Worm (Caenorhabditis elegans) whole organism, early embryonic: ENCODE results near the gene hda-10.
"Not testable (repeated sequence)": the region's sequence is repeated elsewhere in the genome, so short reads cannot be mapped to it uniquely, and the experiment has no call there.

Source experiments
- B0310.2 ChIP-seq: sonication (generic microtip); optimal IDR thresholded peaks from 2 replicates; lab custom pipeline; 2016; ENCODE audit warnings: mild to moderate bottlenecking, missing genetic modification characterization, missing compliant biosample characterization
- F13C5.2 ChIP-seq: sonication (generic microtip); optimal IDR thresholded peaks from 2 replicates; lab custom pipeline; 2017; ENCODE audit warnings: mild to moderate bottlenecking, missing genetic modification characterization, inconsistent platforms, missing compliant biosample characterization
- aly-1 ChIP-seq: sonication (generic microtip); optimal IDR thresholded peaks from 2 replicates; lab custom pipeline; 2016; ENCODE audit warnings: missing genetic modification characterization, missing compliant biosample characterization
- ama-1 ChIP-seq: fragments of 150-350 bp; optimal IDR thresholded peaks from 2 replicates; lab custom pipeline; 2014
- ceh-13 ChIP-seq: fragments of 200-800 bp; sonication (Bioruptor generic); optimal IDR thresholded peaks from 2 replicates; lab custom pipeline; 2018; ENCODE audit warnings: mild to moderate bottlenecking, missing genetic modification characterization, missing compliant biosample characterization
- ceh-36 ChIP-seq: sonication (generic microtip); optimal IDR thresholded peaks from 2 replicates; lab custom pipeline; 2016; ENCODE audit warnings: missing genetic modification characterization, inconsistent platforms, missing compliant biosample characterization
- ets-7 ChIP-seq: sonication (generic microtip); optimal IDR thresholded peaks from 2 replicates; lab custom pipeline; 2016; ENCODE audit warnings: missing genotype, missing genetic modification characterization, missing compliant biosample characterization
- flt-1 ChIP-seq: fragments of 200-800 bp; sonication (Bioruptor generic); IDR thresholded peaks from 2 replicates; pipeline ENCODE4 v1.3.6; 2022; ENCODE audit warnings: missing genetic modification characterization, missing compliant biosample characterization
- hmbx-1 ChIP-seq: sonication (generic microtip); optimal IDR thresholded peaks from 2 replicates; lab custom pipeline; 2016; ENCODE audit warnings: mild to moderate bottlenecking, missing genetic modification characterization, missing compliant biosample characterization
- hmg-4 ChIP-seq: fragments of 200-800 bp; sonication (Bioruptor generic); optimal IDR thresholded peaks from 2 replicates; lab custom pipeline; 2018; ENCODE audit warnings: mild to moderate bottlenecking, missing genetic modification characterization, missing compliant biosample characterization
- hnd-1 ChIP-seq: sonication (generic microtip); optimal IDR thresholded peaks from 2 replicates; lab custom pipeline; 2016; ENCODE audit warnings: missing genetic modification characterization, missing compliant biosample characterization
- pes-1 ChIP-seq: fragments of 200-800 bp; sonication (Bioruptor generic); IDR thresholded peaks from 2 replicates; pipeline ENCODE4 v1.3.6; 2022; ENCODE audit warnings: missing genetic modification reagents, missing genetic modification characterization, missing compliant biosample characterization
- scrt-1 ChIP-seq: fragments of 200-800 bp; sonication (Bioruptor generic); IDR thresholded peaks from 2 replicates; pipeline ENCODE4 v1.3.6; 2022; ENCODE audit warnings: missing genetic modification characterization, missing compliant biosample characterization
- sea-1 ChIP-seq: fragments of 200-800 bp; sonication (Bioruptor generic); conservative IDR thresholded peaks from 2 replicates; pipeline ENCODE4 v1.3.6; 2022; ENCODE audit warnings: missing genetic modification characterization, missing compliant biosample characterization
- tbx-11 ChIP-seq: fragments of 200-800 bp; sonication (Bioruptor generic); IDR thresholded peaks from 2 replicates; pipeline ENCODE4 v1.3.6; 2022; ENCODE audit warnings: missing genetic modification characterization, missing compliant biosample characterization
- tbx-37 ChIP-seq: fragments of 200-800 bp; sonication (Bioruptor generic); conservative IDR thresholded peaks from 2 replicates; pipeline ENCODE4 v1.3.6; 2022; ENCODE audit warnings: missing genetic modification reagents, missing genetic modification characterization, missing compliant biosample characterization
- tra-4 ChIP-seq: sonication (generic microtip); optimal IDR thresholded peaks from 2 replicates; lab custom pipeline; 2017; ENCODE audit warnings: missing genetic modification characterization, missing compliant biosample characterization

The hda-10 gene

ce11 chrII:13882405-13882804 lies at the start of gene hda-10:
Gene hda-10 (plus strand): TSS chrII:13882705.
- TF ChIP-seq ceh-36 (tag; lab: Kevin White, UChicago) (no peak), hnd-1 (tag; lab: Kevin White, UChicago) (no peak), hmbx-1 (tag; lab: Kevin White, UChicago) (no peak), tra-4 (tag; lab: Kevin White, UChicago) (no peak), sea-1 (GFP tag; lab: Robert Waterston, UW) (no peak), pes-1 (GFP tag; lab: Robert Waterston, UW) (no peak), B0310.2 (tag; lab: Kevin White, UChicago) (no peak), ama-1 (lab: Kevin White, UChicago) (no peak), scrt-1 (GFP tag; lab: Robert Waterston, UW) (no peak), ceh-13 (GFP tag; lab: Kevin White, UChicago) (no peak), ets-7 (tag; lab: Kevin White, UChicago) (no peak), F13C5.2 (tag; lab: Kevin White, UChicago) (no peak), tbx-37 (GFP tag; lab: Robert Waterston, UW) (no peak), flt-1 (GFP tag; lab: Robert Waterston, UW) (no peak)

DNA sequence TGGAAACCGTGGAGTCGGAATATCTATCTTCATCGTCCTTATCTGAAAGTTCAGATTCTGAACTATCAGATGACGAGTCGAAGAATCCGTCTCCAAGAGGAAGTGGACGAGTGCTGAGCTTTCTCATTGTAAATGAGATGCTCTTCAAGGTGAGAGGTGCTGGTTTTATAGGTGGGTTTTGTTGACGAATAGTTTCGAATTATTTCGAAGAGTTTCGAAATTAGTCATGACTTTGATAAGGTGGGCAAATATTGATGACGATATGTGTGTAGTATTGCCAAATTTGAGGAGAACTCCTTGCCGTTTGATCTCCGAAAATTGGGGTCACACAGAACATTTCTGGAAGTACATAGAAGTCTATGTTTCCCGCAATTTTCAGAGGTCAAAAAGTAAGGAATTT lies 49.0 kb upstream of the hda-10 start, which contains the start of gene F08G2.5:
Gene F08G2.5, minus strand, starts transcription at position 127 of the 400 bp plus-strand sequence.
- TF ChIP-seq ceh-36 (tag; lab: Kevin White, UChicago) = no peak
- no peak for TF ChIP-seq aly-1
- no peak for TF ChIP-seq ceh-13 (GFP tag; lab: Kevin White, UChicago)
- TF ChIP-seq tbx-11 (GFP tag; lab: Robert Waterston, UW) = no peak

DNA sequence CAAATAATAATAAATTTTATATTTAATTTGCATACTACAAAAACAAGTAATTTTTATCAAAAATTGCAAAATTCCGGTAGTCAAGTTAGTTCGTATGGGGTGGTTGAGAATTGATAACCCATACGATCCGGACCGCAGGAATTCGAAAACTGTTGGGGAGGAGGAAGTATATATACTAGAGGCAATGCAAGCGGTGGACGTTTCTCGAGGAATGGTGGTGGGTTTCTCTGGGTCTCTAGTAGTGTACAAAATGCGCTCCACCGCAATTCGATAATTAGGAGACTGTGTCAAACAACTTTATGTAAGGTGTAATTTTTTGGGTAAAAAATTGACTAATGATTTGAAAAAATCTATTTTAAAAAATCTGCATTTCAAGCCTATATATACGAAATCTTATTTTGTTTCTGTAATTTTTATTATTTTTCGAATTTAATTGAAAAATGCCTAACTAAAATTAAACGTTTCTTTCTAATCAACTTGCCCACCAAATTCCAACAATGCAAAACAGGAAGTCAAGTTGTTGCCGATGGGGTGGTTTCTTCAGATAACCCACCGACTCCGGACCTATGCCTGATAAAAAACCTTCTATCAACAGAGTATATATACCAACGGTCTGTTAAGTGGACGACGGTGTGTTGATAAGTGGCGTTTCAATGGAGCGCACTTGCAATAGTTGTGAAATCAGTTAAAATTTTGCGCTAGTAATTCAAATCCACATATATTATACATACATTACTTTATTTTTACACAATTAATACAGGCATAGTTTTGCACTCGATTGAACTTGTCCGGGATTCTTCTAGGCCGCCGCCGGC lies 47.9 kb upstream of the hda-10 start:
- TF ChIP-seq hmg-4 (peak; percentile 91), F13C5.2 (tag; lab: Kevin White, UChicago) (peak; percentile 85), tbx-37 (GFP tag; lab: Robert Waterston, UW) (peak; percentile 74), scrt-1 (GFP tag; lab: Robert Waterston, UW) (peak; percentile 84), tbx-11 (GFP tag; lab: Robert Waterston, UW) (peak; percentile 82), B0310.2 (tag; lab: Kevin White, UChicago) (peak; percentile 67), pes-1 (GFP tag; lab: Robert Waterston, UW) (peak; percentile 88), ceh-13 (GFP tag; lab: Kevin White, UChicago) (peak; percentile 60), ets-7 (tag; lab: Kevin White, UChicago) (peak; percentile 53), aly-1 (peak; percentile 32), ceh-36 (tag; lab: Kevin White, UChicago) (peak; percentile 72), sea-1 (GFP tag; lab: Robert Waterston, UW) (peak; percentile 89), ama-1 (lab: Kevin White, UChicago) (no peak), hnd-1 (tag; lab: Kevin White, UChicago) (peak; percentile 63), hmbx-1 (tag; lab: Kevin White, UChicago) (peak; percentile 30), tra-4 (tag; lab: Kevin White, UChicago) (no peak), flt-1 (GFP tag; lab: Robert Waterston, UW) (peak; percentile 81)

DNA sequence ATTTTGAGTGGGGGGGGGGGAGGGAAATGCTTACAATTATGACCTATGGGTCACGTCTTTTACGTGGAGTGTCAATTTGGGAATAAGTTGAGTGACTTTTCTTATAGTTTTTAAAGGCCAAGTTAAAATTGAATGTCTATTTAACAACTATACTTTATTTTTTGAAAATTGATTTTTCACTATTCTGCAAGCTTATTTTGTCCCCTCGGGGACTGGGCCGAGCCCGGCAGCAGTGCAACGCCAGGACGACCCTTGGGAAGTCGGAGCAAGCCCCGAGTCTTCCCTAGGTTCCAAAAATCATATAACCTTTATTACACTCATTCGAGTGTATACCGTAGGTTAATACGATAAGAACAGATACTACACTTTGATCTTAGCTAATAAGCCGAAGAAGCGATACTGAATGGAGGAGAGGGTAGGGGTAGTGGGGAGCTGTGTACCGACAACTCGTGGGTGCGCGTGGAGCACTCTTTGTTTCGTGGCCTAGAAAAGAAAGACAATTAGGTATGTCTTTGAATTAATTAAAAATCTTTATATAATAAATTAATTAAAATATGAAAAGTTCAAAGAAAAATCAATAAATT lies 46.7 kb upstream of the hda-10 start, which contains the start of gene ins-37:
Gene ins-37, minus strand, starts transcription at position 384 of the 584 bp plus-strand sequence.
- not testable (repeated sequence) for TF ChIP-seq aly-1; ama-1 (lab: Kevin White, UChicago); ets-7 (tag; lab: Kevin White, UChicago)

ce11 chrII:13838403-13838802 lies 44.1 kb upstream of the hda-10 start:
- TF ChIP-seq ets-7 (tag; lab: Kevin White, UChicago) (no peak), scrt-1 (GFP tag; lab: Robert Waterston, UW) (no peak), hmbx-1 (tag; lab: Kevin White, UChicago) (no peak), ceh-13 (GFP tag; lab: Kevin White, UChicago) (no peak), ceh-36 (tag; lab: Kevin White, UChicago) (no peak), ama-1 (lab: Kevin White, UChicago) (no peak), B0310.2 (tag; lab: Kevin White, UChicago) (no peak), sea-1 (GFP tag; lab: Robert Waterston, UW) (no peak), hnd-1 (tag; lab: Kevin White, UChicago) (no peak), F13C5.2 (tag; lab: Kevin White, UChicago) (no peak), aly-1 (no peak), pes-1 (GFP tag; lab: Robert Waterston, UW) (no peak), hmg-4 (no peak), tra-4 (tag; lab: Kevin White, UChicago) (no peak), flt-1 (GFP tag; lab: Robert Waterston, UW) (no peak), tbx-11 (GFP tag; lab: Robert Waterston, UW) (no peak)

ce11 chrII:13839454-13839853 lies 43.1 kb upstream of the hda-10 start:
- TF ChIP-seq tra-4 (tag; lab: Kevin White, UChicago) (no peak), F13C5.2 (tag; lab: Kevin White, UChicago) (no peak), flt-1 (GFP tag; lab: Robert Waterston, UW) (no peak), ceh-36 (tag; lab: Kevin White, UChicago) (no peak), hmg-4 (no peak), pes-1 (GFP tag; lab: Robert Waterston, UW) (no peak), scrt-1 (GFP tag; lab: Robert Waterston, UW) (no peak), ama-1 (lab: Kevin White, UChicago) (no peak), hnd-1 (tag; lab: Kevin White, UChicago) (no peak), tbx-11 (GFP tag; lab: Robert Waterston, UW) (no peak), B0310.2 (tag; lab: Kevin White, UChicago) (no peak), hmbx-1 (tag; lab: Kevin White, UChicago) (no peak), sea-1 (GFP tag; lab: Robert Waterston, UW) (no peak), tbx-37 (GFP tag; lab: Robert Waterston, UW) (no peak), ets-7 (tag; lab: Kevin White, UChicago) (no peak), ceh-13 (GFP tag; lab: Kevin White, UChicago) (no peak), aly-1 (no peak)
